Worm (Caenorhabditis elegans): ENCODE measurements around the gene H12I19.115.

The H12I19.115 gene

ce11 chrIV:14089749-14090148 lies 37.9 kb downstream of the H12I19.115 start:
- TF ChIP-seq T26A8.4 (GFP tag; IDR thresholded peaks at IDR 0.05) (no peak), ceh-32 (tag; optimal IDR thresholded peaks at IDR 0.05; ENCODE audit: poor library complexity) (no peak), pha-4 (GFP tag; IDR thresholded peaks at IDR 0.05) (no peak), pha-4 (tag; optimal IDR thresholded peaks at IDR 0.05) (no peak), nhr-25 (tag; optimal IDR thresholded peaks at IDR 0.05; ENCODE audit: borderline replicate concordance, insufficient read depth) (peak; percentile 73), daf-8 (GFP tag; IDR thresholded peaks at IDR 0.05) (no peak), egl-43 (GFP tag; IDR thresholded peaks at IDR 0.05) (no peak), nhr-10 (tag; optimal IDR thresholded peaks at IDR 0.05) (no peak), daf-19 (GFP tag; conservative IDR thresholded peaks at IDR 0.05) (no peak), nhr-28 (tag; optimal IDR thresholded peaks at IDR 0.05) (peak; percentile 48), D1046.2 (GFP tag; IDR thresholded peaks at IDR 0.05) (no peak), nhr-76 (tag; optimal IDR thresholded peaks at IDR 0.05) (no peak), madf-9 (GFP tag; conservative IDR thresholded peaks at IDR 0.05) (no peak), sdz-12 (GFP tag; optimal IDR thresholded peaks at IDR 0.05) (no peak), hlh-30 (tag; optimal IDR thresholded peaks at IDR 0.05; ENCODE audit: insufficient read depth) (peak; percentile 41), Y75B8A.6 (GFP tag; IDR thresholded peaks at IDR 0.05) (no peak), R02D3.7 (tag; optimal IDR thresholded peaks at IDR 0.05) (no peak), mes-2 (tag; optimal IDR thresholded peaks at IDR 0.05; ENCODE audit: poor library complexity, severe bottlenecking) (no peak), ZK546.5 (tag; optimal IDR thresholded peaks at IDR 0.05) (no peak), unc-62 (GFP tag; optimal IDR thresholded peaks at IDR 0.05 in 1 of 2) (peak in 1 of 2 experiments; percentile 83), unc-62 (tag; optimal IDR thresholded peaks at IDR 0.05) (no peak), skn-1 (tag; optimal IDR thresholded peaks at IDR 0.05) (no peak), cey-2 (tag; optimal IDR thresholded peaks at IDR 0.05; ENCODE audit: borderline replicate concordance, insufficient read depth) (no peak), dmd-8 (GFP tag; IDR thresholded peaks at IDR 0.05) (no peak), lin-29 (GFP tag; IDR thresholded peaks at IDR 0.05) (no peak), dve-1 (tag; optimal IDR thresholded peaks at IDR 0.05; ENCODE audit: insufficient read depth) (no peak), ceh-20 (GFP tag; IDR thresholded peaks at IDR 0.05) (no peak), Y48G9A.11 (GFP tag; IDR thresholded peaks at IDR 0.05) (no peak), lin-38 (GFP tag; IDR thresholded peaks at IDR 0.05) (no peak), nhr-102 (tag; optimal IDR thresholded peaks at IDR 0.05) (no peak), F44E2.7 (GFP tag; IDR thresholded peaks at IDR 0.05) (no peak), lin-15B (tag; optimal IDR thresholded peaks at IDR 0.05) (no peak), vab-7 (GFP tag; IDR thresholded peaks at IDR 0.05) (no peak), mdt-29 (GFP tag; IDR thresholded peaks at IDR 0.05) (no peak)

ce11 chrIV:14086395-14086794 lies 41.3 kb downstream of the H12I19.115 start:
- TF ChIP-seq skn-1 (tag; optimal IDR thresholded peaks at IDR 0.05) (no peak), nhr-28 (tag; optimal IDR thresholded peaks at IDR 0.05) (peak; percentile 11), daf-16 (GFP tag; optimal IDR thresholded peaks at IDR 0.05) (no peak), daf-16 (tag; optimal IDR thresholded peaks at IDR 0.05) (no peak), ceh-82 (tag; optimal IDR thresholded peaks at IDR 0.05) (no peak), hlh-11 (tag; optimal IDR thresholded peaks at IDR 0.05) (no peak)

- TF ChIP-seq aha-1 (tag): peak; percentile 4
- TF ChIP-seq F10B5.3 (tag; optimal IDR thresholded peaks at IDR 0.05): no peak
- no peak for TF ChIP-seq Y105C5A.15 (GFP tag; IDR thresholded peaks at IDR 0.05)
- TF ChIP-seq ces-1 (GFP tag; optimal IDR thresholded peaks at IDR 0.05): no peak
- no peak for TF ChIP-seq tag-97 (GFP tag; IDR thresholded peaks at IDR 0.05)
- TF ChIP-seq dmd-6 (GFP tag; IDR thresholded peaks at IDR 0.05): no peak
- TF ChIP-seq Y48G9A.11 (GFP tag; IDR thresholded peaks at IDR 0.05): peak; percentile 18; the same call in 1 of the 2 replicates
- TF ChIP-seq mxl-3 (GFP tag; optimal IDR thresholded peaks at IDR 0.05): no peak
- no peak for TF ChIP-seq mep-1 (tag; optimal IDR thresholded peaks at IDR 0.05)
- no peak for TF ChIP-seq T20F7.1 (GFP tag; optimal IDR thresholded peaks at IDR 0.05)
- TF ChIP-seq ZK546.5 (tag; optimal IDR thresholded peaks at IDR 0.05): no peak
- peak in 1 of 2 experiments; percentile 18 for TF ChIP-seq hif-1 (tag; optimal IDR thresholded peaks at IDR 0.05)
- TF ChIP-seq F37D6.2 (tag; optimal IDR thresholded peaks at IDR 0.05): no peak
These were observed 44.1 kb downstream of the H12I19.115 start, which contains the start of gene F52B11.2 for ce11 chrIV:14083505-14083904. Gene F52B11.2, plus strand, starts transcription at chrIV:14083568.

Data from whole organism, L4 larva.